Fruit fly (Drosophila melanogaster) whole organism: ENCODE data around the gene CG10431.

Experiments
- CG8478 ChIP-seq: fragments of >200 bp; optimal IDR thresholded peaks from 2 replicates; lab custom pipeline; 2018; ENCODE audit warnings: inconsistent platforms
- pan ChIP-seq: fragments of >200 bp; optimal IDR thresholded peaks from 2 replicates; lab custom pipeline; 2017
- psq ChIP-seq: fragments of >200 bp; optimal IDR thresholded peaks from 2 replicates; lab custom pipeline; 2017

- TF ChIP-seq psq (no peak), CG8478 (peak; percentile 22), pan (lab: Kevin White, UChicago) (no peak)
Measured at dm6 chr2L:18947515-18947998, 27.0 kb upstream of the CG10431 start.
